Worm (Caenorhabditis elegans) whole organism, mixed stage, embryonic: ENCODE results near the gene srv-16.

ENCODE experiments used
- M03D4.4 ChIP-seq: sonication (generic microtip); optimal IDR thresholded peaks from 2 replicates; lab custom pipeline; 2017; ENCODE audit warnings: mild to moderate bottlenecking, missing genetic modification characterization, missing compliant biosample characterization
- bed-3 ChIP-seq: fragments of 200-800 bp; sonication (Bioruptor generic); optimal IDR thresholded peaks from 3 replicates; lab custom pipeline; 2018; ENCODE audit warnings: mild to moderate bottlenecking, missing genetic modification characterization, moderate library complexity, missing compliant biosample characterization
- blmp-1 ChIP-seq: fragments of 150-350 bp; optimal IDR thresholded peaks from 2 replicates; lab custom pipeline; 2014; ENCODE audit warnings: missing biosample characterization, missing genetic modification characterization
- ceh-43 ChIP-seq: fragments of 200-800 bp; sonication (Bioruptor generic); optimal IDR thresholded peaks from 2 replicates; lab custom pipeline; 2018; ENCODE audit warnings: mild to moderate bottlenecking, missing genetic modification characterization, moderate library complexity, missing compliant biosample characterization
- ceh-83 ChIP-seq: fragments of 200-800 bp; sonication (Bioruptor generic); optimal IDR thresholded peaks from 2 replicates; lab custom pipeline; 2018; ENCODE audit warnings: mild to moderate bottlenecking, missing genetic modification characterization, missing compliant biosample characterization
- ces-1 ChIP-seq: fragments of 150-350 bp; optimal IDR thresholded peaks from 2 replicates; lab custom pipeline; 2014; ENCODE audit warnings: missing biosample characterization, missing genetic modification reagents, missing genetic modification characterization
- cnd-1 ChIP-seq: fragments of 200-800 bp; sonication (Bioruptor generic); optimal IDR thresholded peaks from 2 replicates; lab custom pipeline; 2018; ENCODE audit warnings: mild to moderate bottlenecking, missing genetic modification characterization, missing compliant biosample characterization
- elt-1 ChIP-seq: sonication (generic microtip); optimal IDR thresholded peaks from 2 replicates; lab custom pipeline; 2017; ENCODE audit warnings: missing genetic modification characterization, mild to moderate bottlenecking, missing compliant biosample characterization, antibody characterized with exemption, moderate library complexity, borderline replicate concordance; ENCODE audit not compliant: insufficient read depth
- elt-3 ChIP-seq: fragments of 150-350 bp; optimal IDR thresholded peaks from 2 replicates; lab custom pipeline; 2014; ENCODE audit warnings: missing biosample characterization, missing genetic modification characterization
- flh-1 ChIP-seq: fragments of 200-800 bp; sonication (Bioruptor generic); optimal IDR thresholded peaks from 2 replicates; lab custom pipeline; 2018; ENCODE audit warnings: mild to moderate bottlenecking, missing genetic modification characterization, moderate library complexity, missing compliant biosample characterization
- ham-2 ChIP-seq: fragments of 200-800 bp; sonication (Bioruptor generic); optimal IDR thresholded peaks from 2 replicates; lab custom pipeline; 2018; ENCODE audit warnings: mild to moderate bottlenecking, missing genetic modification characterization, missing compliant biosample characterization
- hlh-1 ChIP-seq: fragments of 150-350 bp; optimal IDR thresholded peaks from 2 replicates; lab custom pipeline; 2014; ENCODE audit warnings: missing biosample characterization, missing genetic modification reagents, missing genetic modification characterization
- lin-13 ChIP-seq: fragments of 150-350 bp; optimal IDR thresholded peaks from 2 replicates; lab custom pipeline; 2014; ENCODE audit warnings: missing biosample characterization, missing genetic modification characterization
- lin-32 ChIP-seq: fragments of 200-800 bp; sonication (Bioruptor generic); optimal IDR thresholded peaks from 2 replicates; lab custom pipeline; 2018; ENCODE audit warnings: mild to moderate bottlenecking, missing genetic modification characterization, missing compliant biosample characterization
- lsy-2 ChIP-seq: fragments of 150-350 bp; optimal IDR thresholded peaks from 2 replicates; lab custom pipeline; 2014; ENCODE audit warnings: missing biosample characterization, missing genetic modification characterization
- mep-1 ChIP-seq: fragments of 150-350 bp; optimal IDR thresholded peaks from 2 replicates; lab custom pipeline; 2017; ENCODE audit warnings: missing biosample characterization, missing genetic modification reagents, missing genetic modification characterization, inconsistent platforms
- mls-2 ChIP-seq: sonication (generic microtip); optimal IDR thresholded peaks from 2 replicates; lab custom pipeline; 2016; ENCODE audit warnings: mild to moderate bottlenecking, missing genetic modification characterization, moderate library complexity, missing compliant biosample characterization
- nhr-12 ChIP-seq: fragments of 150-350 bp; optimal IDR thresholded peaks from 2 replicates; lab custom pipeline; 2014; ENCODE audit warnings: missing biosample characterization, missing genetic modification characterization
- nhr-237 ChIP-seq: fragments of 150-350 bp; optimal IDR thresholded peaks from 2 replicates; lab custom pipeline; 2014; ENCODE audit warnings: missing biosample characterization, missing genetic modification characterization
- nhr-28 ChIP-seq: fragments of 150-350 bp; optimal IDR thresholded peaks from 2 replicates; lab custom pipeline; 2014; ENCODE audit warnings: missing biosample characterization, missing genetic modification characterization
- nhr-76 ChIP-seq: sonication (generic microtip); optimal IDR thresholded peaks from 2 replicates; lab custom pipeline; 2017; ENCODE audit warnings: missing biosample characterization, missing genetic modification characterization
- pha-4 ChIP-seq: fragments of 150-350 bp; optimal IDR thresholded peaks from 2 replicates; lab custom pipeline; 2018; ENCODE audit warnings: missing biosample characterization, missing genetic modification reagents, missing genetic modification characterization
- sem-2 ChIP-seq: fragments of 200-800 bp; sonication (Bioruptor generic); optimal IDR thresholded peaks from 2 replicates; lab custom pipeline; 2018; ENCODE audit warnings: mild to moderate bottlenecking, missing genetic modification characterization, missing compliant biosample characterization
- snpc-4 ChIP-seq: fragments of 150-350 bp; optimal IDR thresholded peaks from 2 replicates; lab custom pipeline; 2014; ENCODE audit warnings: missing biosample characterization, missing genetic modification characterization
- sptf-1 ChIP-seq: sonication (generic microtip); optimal IDR thresholded peaks from 2 replicates; lab custom pipeline; 2017; ENCODE audit warnings: mild to moderate bottlenecking, missing genetic modification characterization, moderate library complexity, missing compliant biosample characterization
- unc-120 ChIP-seq: sonication (generic microtip); optimal IDR thresholded peaks from 2 replicates; lab custom pipeline; 2017; ENCODE audit warnings: missing genetic modification characterization, missing compliant biosample characterization; ENCODE audit not compliant: poor library complexity, severe bottlenecking
- unc-62 ChIP-seq: fragments of 150-350 bp; optimal IDR thresholded peaks from 2 replicates; lab custom pipeline; 2014; ENCODE audit warnings: missing biosample characterization, missing genetic modification reagents, missing genetic modification characterization
- zip-8 ChIP-seq: fragments of 150-350 bp; optimal IDR thresholded peaks from 2 replicates; lab custom pipeline; 2014; ENCODE audit warnings: missing biosample characterization, missing genetic modification characterization
- ztf-11 ChIP-seq: fragments of 150-350 bp; optimal IDR thresholded peaks from 2 replicates; lab custom pipeline; 2014; ENCODE audit warnings: missing biosample characterization, missing genetic modification characterization

srv-16 gene

DNA sequence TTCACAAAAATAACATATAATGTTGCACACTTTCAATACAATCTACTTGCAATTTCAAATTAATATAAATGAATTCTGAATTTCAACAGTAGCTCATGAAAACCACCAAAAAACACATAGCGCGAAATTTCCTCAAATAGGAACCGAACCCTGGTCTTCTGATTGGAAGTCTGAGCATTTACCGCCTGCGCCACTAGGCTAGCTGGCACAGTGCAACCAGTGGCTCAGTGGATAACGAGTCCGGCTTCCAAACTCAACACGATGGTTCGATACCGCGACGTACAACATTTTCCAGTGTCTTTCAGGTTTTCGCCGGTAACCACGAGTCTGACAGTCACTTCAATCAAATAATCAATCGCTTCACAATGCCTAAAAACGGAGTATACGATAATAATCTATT lies 20.0 kb upstream of the srv-16 start:
- TF ChIP-seq sem-2 (no peak), elt-3 (tag; lab: Kevin White, UChicago) (no peak), unc-120 (no peak), lin-13 (tag; lab: Kevin White, UChicago) (no peak), ceh-83 (no peak), ztf-11 (tag; lab: Kevin White, UChicago) (no peak)

DNA sequence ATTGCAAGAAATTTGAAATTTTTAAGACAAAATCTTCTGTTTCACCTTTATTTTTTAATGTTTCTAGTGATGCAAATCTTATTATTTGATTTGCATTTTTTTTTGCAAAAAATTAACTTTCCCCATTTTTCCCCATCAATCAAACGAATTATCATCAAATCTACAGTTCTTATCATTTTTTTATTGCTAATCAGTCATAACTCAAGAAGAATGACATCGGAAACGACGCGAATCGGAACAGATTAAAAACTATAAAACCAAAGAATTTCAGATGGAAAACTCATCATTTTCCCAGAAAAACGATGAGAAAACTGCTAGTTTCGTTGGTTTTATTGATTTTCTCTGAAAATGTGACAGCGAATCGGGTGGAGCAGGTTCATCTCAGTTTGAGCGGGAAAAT lies 17.9 kb upstream of the srv-16 start, which contains the start of gene Y105C5B.15:
Gene Y105C5B.15 (plus strand): TSS at position 297 of the 400 bp plus-strand sequence.
- TF ChIP-seq blmp-1 (tag; lab: Kevin White, UChicago) (no peak), ceh-43 (GFP tag; lab: Kevin White, UChicago) (no peak), lsy-2 (tag; lab: Kevin White, UChicago) (no peak), elt-1 (tag; lab: Kevin White, UChicago) (no peak), pha-4 (tag; lab: Kevin White, UChicago) (no peak), ceh-83 (no peak), ztf-11 (tag; lab: Kevin White, UChicago) (no peak), mls-2 (no peak), lin-32 (GFP tag; lab: Kevin White, UChicago) (no peak), flh-1 (GFP tag; lab: Kevin White, UChicago) (no peak), sptf-1 (tag; lab: Kevin White, UChicago) (no peak), hlh-1 (tag; lab: Kevin White, UChicago) (no peak), nhr-237 (tag; lab: Kevin White, UChicago) (no peak), ces-1 (GFP tag; lab: Kevin White, UChicago) (no peak), zip-8 (tag; lab: Kevin White, UChicago) (no peak), sem-2 (no peak), snpc-4 (no peak), M03D4.4 (tag; lab: Kevin White, UChicago) (no peak)
- TF ChIP-seq, all 35 proteins: peak for 0

DNA sequence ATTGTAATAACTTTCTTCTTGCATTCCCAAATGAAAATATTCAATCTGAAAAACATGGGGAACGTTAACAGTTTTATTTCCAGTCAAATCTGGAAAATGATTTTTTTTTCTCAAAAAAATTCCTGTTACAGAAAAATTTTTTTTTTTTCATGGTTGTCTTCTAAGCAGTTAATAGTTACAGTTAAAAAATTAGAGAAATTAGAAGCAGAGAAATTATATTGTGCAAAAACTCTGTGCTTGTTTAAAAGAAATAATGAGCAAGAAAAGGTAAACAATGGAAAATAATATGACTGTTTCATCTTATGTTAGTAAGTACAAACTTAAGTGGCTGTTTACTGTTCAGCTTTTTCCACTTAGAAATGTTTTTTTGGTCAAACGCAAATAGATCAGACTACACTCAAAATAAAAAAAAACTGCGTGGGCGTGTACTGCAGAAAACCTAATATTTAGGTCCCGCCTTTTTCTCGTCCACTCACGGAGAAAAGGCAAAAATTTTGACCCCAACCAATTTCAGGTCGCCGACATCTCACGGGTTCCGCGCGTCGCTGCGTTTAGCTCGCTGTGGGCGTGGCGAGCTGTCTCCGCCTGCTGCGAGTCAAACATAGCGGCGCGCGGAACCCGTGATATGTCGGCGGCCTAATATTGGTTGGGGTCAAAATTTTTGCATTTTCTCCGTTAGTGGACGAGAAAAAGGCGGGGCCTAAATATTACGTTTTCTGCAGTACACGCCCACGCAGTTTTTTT lies 17.3 kb upstream of the srv-16 start, which contains the start of gene ifas-3:
Gene ifas-3 (minus strand): TSS at position 51 of the 744 bp plus-strand sequence.
- TF ChIP-seq ceh-83 (no peak), blmp-1 (tag; lab: Kevin White, UChicago) (no peak), mep-1 (tag; lab: Kevin White, UChicago) (no peak), lin-13 (tag; lab: Kevin White, UChicago) (no peak), lsy-2 (tag; lab: Kevin White, UChicago) (no peak), flh-1 (GFP tag; lab: Kevin White, UChicago) (no peak), nhr-76 (tag; lab: Kevin White, UChicago) (no peak), elt-3 (tag; lab: Kevin White, UChicago) (no peak), ces-1 (GFP tag; lab: Kevin White, UChicago) (no peak), nhr-28 (tag; lab: Kevin White, UChicago) (no peak), snpc-4 (no peak), nhr-12 (tag; lab: Kevin White, UChicago) (no peak)

DNA sequence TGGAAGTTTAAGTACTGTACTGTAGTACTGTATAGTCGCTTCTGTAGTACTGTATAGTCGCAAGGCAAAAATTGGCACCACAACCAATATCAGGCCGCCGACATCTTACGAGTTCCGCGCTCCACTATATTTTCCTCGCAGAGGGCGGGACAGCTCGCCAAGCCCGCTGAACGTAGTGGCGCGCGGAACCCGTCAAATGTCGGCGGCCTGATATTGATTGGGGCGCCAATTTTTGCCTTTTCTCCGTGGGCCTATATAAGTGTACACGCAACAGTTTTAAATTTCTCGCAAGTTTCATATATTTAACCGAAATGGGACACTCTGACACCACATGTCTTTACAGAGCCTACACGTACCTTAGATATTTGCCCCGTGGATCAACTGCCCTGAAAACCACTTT lies 16.3 kb upstream of the srv-16 start:
- TF ChIP-seq snpc-4 (no peak), bed-3 (GFP tag; lab: Kevin White, UChicago) (no peak), flh-1 (GFP tag; lab: Kevin White, UChicago) (no peak), lin-32 (GFP tag; lab: Kevin White, UChicago) (no peak), sptf-1 (tag; lab: Kevin White, UChicago) (no peak), ces-1 (GFP tag; lab: Kevin White, UChicago) (no peak), ham-2 (GFP tag; lab: Kevin White, UChicago) (no peak), ceh-43 (GFP tag; lab: Kevin White, UChicago) (no peak), mls-2 (no peak), lsy-2 (tag; lab: Kevin White, UChicago) (no peak), unc-62 (GFP tag; lab: Kevin White, UChicago) (no peak)
- TF ChIP-seq, all 35 proteins: peak for 0

DNA sequence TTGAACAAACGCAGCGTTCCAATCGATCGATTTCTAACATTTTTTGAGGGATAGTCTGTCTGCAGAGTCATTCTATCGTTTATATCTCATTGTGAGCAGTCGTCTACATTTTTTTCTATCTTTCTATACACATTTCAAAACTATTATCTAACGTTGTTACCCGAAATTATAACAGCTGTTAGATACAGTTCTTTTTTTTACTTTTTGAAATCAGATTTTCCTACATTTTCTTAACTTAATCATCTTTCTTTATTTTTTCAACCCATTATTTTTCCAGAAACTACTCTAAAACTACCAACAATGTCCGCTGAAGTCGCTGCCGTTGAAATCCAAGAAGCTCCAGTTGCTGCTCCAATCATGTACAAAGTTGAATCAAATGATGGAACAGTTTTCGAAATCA lies 12.8 kb upstream of the srv-16 start, which contains the start of gene skr-10:
Gene skr-10 (plus strand): TSS at position 301 of the 400 bp plus-strand sequence.
- TF ChIP-seq unc-120, result no peak
- no peak for TF ChIP-seq hlh-1 (tag; lab: Kevin White, UChicago)
- no peak for TF ChIP-seq sptf-1 (tag; lab: Kevin White, UChicago)
- no peak for TF ChIP-seq cnd-1 (tag; lab: Kevin White, UChicago)
